Fruit fly (Drosophila melanogaster) whole organism, pupa: Measurements from ENCODE around the gene tai.

Experiments
- CG10348 ChIP-seq: fragments of 200-800 bp; sonication (Bioruptor generic); IDR thresholded peaks from 2 replicates; pipeline ENCODE4 v1.3.6; 2022; ENCODE audit warnings: missing biosample characterization, missing genetic modification characterization
- CG12605 ChIP-seq: fragments of 200-800 bp; sonication (Bioruptor generic); IDR thresholded peaks from 2 replicates; pipeline ENCODE4 v1.3.6; 2022; ENCODE audit warnings: missing biosample characterization, missing genetic modification characterization
- CG13204 ChIP-seq: fragments of 200-800 bp; sonication (Bioruptor generic); optimal IDR thresholded peaks from 2 replicates; lab custom pipeline; 2018; ENCODE audit warnings: missing biosample characterization, mild to moderate bottlenecking, missing genetic modification characterization, moderate library complexity
- CG14655 ChIP-seq: fragments of 200-800 bp; sonication (Bioruptor generic); optimal IDR thresholded peaks from 3 replicates; lab custom pipeline; 2017; ENCODE audit warnings: mild to moderate bottlenecking, missing biosample characterization, missing genetic modification reagents, missing genetic modification characterization
- CG15710 ChIP-seq: fragments of 200-800 bp; sonication (Bioruptor generic); optimal IDR thresholded peaks from 2 replicates; lab custom pipeline; 2018; ENCODE audit warnings: missing biosample characterization, mild to moderate bottlenecking, missing genetic modification characterization, moderate library complexity
- CG17806 ChIP-seq: fragments of 200-800 bp; sonication (Bioruptor generic); optimal IDR thresholded peaks from 2 replicates; lab custom pipeline; 2018; ENCODE audit warnings: missing biosample characterization, mild to moderate bottlenecking, missing genetic modification characterization, moderate library complexity
- CG32121 ChIP-seq: fragments of 200-800 bp; sonication (Bioruptor generic); IDR thresholded peaks from 2 replicates; pipeline ENCODE4 v1.3.6; 2022; ENCODE audit warnings: missing biosample characterization, missing genetic modification characterization
- CG34367 ChIP-seq: fragments of 200-800 bp; sonication (Bioruptor generic); optimal IDR thresholded peaks from 2 replicates; lab custom pipeline; 2018; ENCODE audit warnings: missing biosample characterization, mild to moderate bottlenecking, missing genetic modification characterization
- CG4496 ChIP-seq: fragments of 200-800 bp; sonication (Bioruptor generic); IDR thresholded peaks from 3 replicates; pipeline ENCODE4 v1.3.6; 2022; ENCODE audit warnings: missing biosample characterization, missing genetic modification characterization
- CG8159 ChIP-seq: fragments of 200-800 bp; sonication (Bioruptor generic); optimal IDR thresholded peaks from 3 replicates; lab custom pipeline; 2018; ENCODE audit warnings: missing biosample characterization, mild to moderate bottlenecking, missing genetic modification characterization, moderate library complexity
- CG8301 ChIP-seq: fragments of 200-800 bp; sonication (Bioruptor generic); optimal IDR thresholded peaks from 2 replicates; lab custom pipeline; 2018; ENCODE audit warnings: missing biosample characterization, mild to moderate bottlenecking, missing genetic modification characterization
- CG9948 ChIP-seq: fragments of 200-800 bp; sonication (Bioruptor generic); optimal IDR thresholded peaks from 2 replicates; lab custom pipeline; 2018; ENCODE audit warnings: missing biosample characterization, mild to moderate bottlenecking, missing genetic modification characterization, moderate library complexity
- D1 ChIP-seq: fragments of 200-800 bp; sonication (Bioruptor generic); optimal IDR thresholded peaks from 2 replicates; lab custom pipeline; 2018; ENCODE audit warnings: missing biosample characterization, mild to moderate bottlenecking, missing genetic modification characterization, moderate library complexity
- EcR ChIP-seq: fragments of 200-800 bp; sonication (Bioruptor generic); optimal IDR thresholded peaks from 3 replicates; lab custom pipeline; 2019; ENCODE audit warnings: missing biosample characterization, missing genetic modification characterization, mild to moderate bottlenecking, moderate library complexity, missing genetic modification reagents
- Ets98B ChIP-seq: fragments of 200-800 bp; sonication (Bioruptor generic); IDR thresholded peaks from 2 replicates; pipeline ENCODE4 v1.3.6; 2022; ENCODE audit warnings: missing biosample characterization, missing genetic modification characterization
- Pif1A ChIP-seq: fragments of 200-800 bp; sonication (Bioruptor generic); optimal IDR thresholded peaks from 3 replicates; lab custom pipeline; 2016; ENCODE audit warnings: missing biosample characterization, missing genetic modification characterization
- Pif1B ChIP-seq: fragments of 200-800 bp; sonication (Bioruptor generic); optimal IDR thresholded peaks from 3 replicates; lab custom pipeline; 2016; ENCODE audit warnings: missing biosample characterization, missing genetic modification characterization
- Snoo ChIP-seq: fragments of 200-800 bp; sonication (Bioruptor generic); optimal IDR thresholded peaks from 3 replicates; lab custom pipeline; 2017; ENCODE audit warnings: missing biosample characterization, mild to moderate bottlenecking, missing genetic modification characterization, inconsistent platforms
- fd96Ca ChIP-seq: fragments of 200-800 bp; sonication (Bioruptor generic); IDR thresholded peaks from 3 replicates; pipeline ENCODE4 v1.3.6; 2022; ENCODE audit warnings: missing biosample characterization, missing genetic modification characterization
- gl ChIP-seq: fragments of 200-800 bp; sonication (Bioruptor generic); optimal IDR thresholded peaks from 2 replicates; lab custom pipeline; 2018; ENCODE audit warnings: missing biosample characterization, mild to moderate bottlenecking, missing genetic modification characterization
- rn ChIP-seq: fragments of 200-800 bp; sonication (Bioruptor generic); IDR thresholded peaks from 2 replicates; pipeline ENCODE4 v1.3.6; 2022; ENCODE audit warnings: missing biosample characterization, missing genetic modification characterization

tai gene

DNA sequence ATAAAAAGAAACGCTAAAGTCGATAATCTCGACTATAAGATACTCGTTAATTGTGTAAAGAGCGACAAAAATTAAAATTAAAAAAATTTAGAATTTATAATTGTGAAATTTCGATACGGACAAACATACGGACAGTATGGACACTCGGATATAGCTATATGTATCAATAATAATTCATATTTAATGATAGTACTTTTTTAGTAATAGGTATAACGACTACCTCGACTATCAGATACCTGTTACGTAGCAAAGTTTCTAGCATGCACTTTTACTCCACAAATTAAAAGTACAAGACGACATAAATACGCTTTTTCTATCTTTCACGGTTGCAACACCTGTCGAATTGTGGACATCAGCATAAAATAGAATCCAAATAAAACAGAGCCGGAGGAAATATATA lies 6.3 kb downstream of the tai start:
- no peak for TF ChIP-seq CG9948
- no peak for TF ChIP-seq CG4496 (GFP tag; lab: Robert Waterston, UW)
- TF ChIP-seq fd96Ca = no peak
- no peak for TF ChIP-seq Pif1A
- no peak for TF ChIP-seq D1 (tag; lab: Kevin White, UChicago)
- TF ChIP-seq CG8301 (tag; lab: Kevin White, UChicago) = no peak
- no peak for TF ChIP-seq CG12605 (GFP tag; lab: Robert Waterston, UW)
- no peak for TF ChIP-seq Pif1B (GFP tag; lab: Kevin White, UChicago)
- TF ChIP-seq CG17806 (tag; lab: Kevin White, UChicago) = no peak
- TF ChIP-seq gl (tag; lab: Kevin White, UChicago) = no peak
- no peak for TF ChIP-seq CG14655 (GFP tag; lab: Kevin White, UChicago)
- no peak for TF ChIP-seq CG34367 (tag; lab: Kevin White, UChicago)
- no peak for TF ChIP-seq rn (GFP tag; lab: Robert Waterston, UW)
- TF ChIP-seq CG10348 (GFP tag; lab: Robert Waterston, UW) = no peak

dm6 chr2L:9173343-9173742 lies 6.8 kb downstream of the tai start:
- TF ChIP-seq CG15710 (tag; lab: Kevin White, UChicago) = no peak
- TF ChIP-seq Pif1A = no peak
- TF ChIP-seq CG4496 (GFP tag; lab: Robert Waterston, UW) = no peak
- TF ChIP-seq fd96Ca = no peak
- no peak for TF ChIP-seq CG10348 (GFP tag; lab: Robert Waterston, UW)
- no peak for TF ChIP-seq D1 (tag; lab: Kevin White, UChicago)
- TF ChIP-seq CG34367 (tag; lab: Kevin White, UChicago) = no peak
- no peak for TF ChIP-seq CG13204 (GFP tag; lab: Kevin White, UChicago)
- no peak for TF ChIP-seq CG12605 (GFP tag; lab: Robert Waterston, UW)
- TF ChIP-seq CG14655 (GFP tag; lab: Kevin White, UChicago) = no peak
- no peak for TF ChIP-seq CG8159 (tag; lab: Kevin White, UChicago)

dm6 chr2L:9173857-9174593 lies 7.4 kb downstream of the tai start:
- TF ChIP-seq CG14655 (GFP tag; lab: Kevin White, UChicago) (no peak), Ets98B (GFP tag; lab: Robert Waterston, UW) (peak; percentile 29; the same call in 1 of the 2 replicates), CG15710 (tag; lab: Kevin White, UChicago) (no peak), CG32121 (GFP tag; lab: Robert Waterston, UW) (peak; percentile 61), CG9948 (no peak), EcR (GFP tag; lab: Kevin White, UChicago) (no peak)
- TF ChIP-seq, all 21 proteins: peak for 2

DNA sequence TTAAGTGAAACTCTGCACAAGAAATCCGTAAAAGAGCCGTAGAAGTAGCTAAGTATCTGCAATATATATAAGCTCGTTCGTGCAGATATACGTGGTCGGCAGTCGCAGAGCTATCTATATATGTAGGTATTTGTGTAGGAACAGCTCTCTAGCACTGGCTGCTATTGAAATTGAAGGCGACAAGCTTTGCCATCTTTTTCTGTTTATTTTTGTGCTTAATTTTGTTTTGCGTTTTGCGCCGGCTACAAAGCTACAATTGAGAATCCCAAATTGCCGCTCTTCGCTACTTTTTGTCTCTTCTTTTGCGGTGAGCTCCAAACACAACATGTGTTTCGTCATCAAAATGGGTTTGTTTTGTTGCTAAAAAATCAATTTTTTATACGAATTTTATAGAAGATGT lies 8.6 kb downstream of the tai start:
- TF ChIP-seq gl (tag; lab: Kevin White, UChicago) (peak; percentile 83), fd96Ca (peak; percentile 97), CG8301 (tag; lab: Kevin White, UChicago) (peak; percentile 72), Pif1A (peak; percentile 77), CG32121 (GFP tag; lab: Robert Waterston, UW) (peak; percentile 98), CG17806 (tag; lab: Kevin White, UChicago) (peak; percentile 29), CG9948 (peak; percentile 22), Ets98B (GFP tag; lab: Robert Waterston, UW) (peak; percentile 98), CG4496 (GFP tag; lab: Robert Waterston, UW) (peak; percentile 95), CG12605 (GFP tag; lab: Robert Waterston, UW) (peak; percentile 99), Pif1B (GFP tag; lab: Kevin White, UChicago) (peak; percentile 85), D1 (tag; lab: Kevin White, UChicago) (no peak), CG8159 (tag; lab: Kevin White, UChicago) (peak; percentile 26), CG10348 (GFP tag; lab: Robert Waterston, UW) (no peak), CG13204 (GFP tag; lab: Kevin White, UChicago) (peak; percentile 70), rn (GFP tag; lab: Robert Waterston, UW) (no peak), CG15710 (tag; lab: Kevin White, UChicago) (peak; percentile 47), EcR (GFP tag; lab: Kevin White, UChicago) (no peak), Snoo (peak; percentile 37), CG34367 (tag; lab: Kevin White, UChicago) (peak; percentile 42), CG14655 (GFP tag; lab: Kevin White, UChicago) (peak; percentile 71)

- no peak for TF ChIP-seq D1 (tag; lab: Kevin White, UChicago)
- TF ChIP-seq rn (GFP tag; lab: Robert Waterston, UW) = no peak
- TF ChIP-seq fd96Ca = peak; percentile 89
- peak; percentile 84 for TF ChIP-seq EcR (GFP tag; lab: Kevin White, UChicago)
- TF ChIP-seq Ets98B (GFP tag; lab: Robert Waterston, UW) = peak; percentile 89
- TF ChIP-seq CG4496 (GFP tag; lab: Robert Waterston, UW) = peak; percentile 88
- TF ChIP-seq CG10348 (GFP tag; lab: Robert Waterston, UW) = no peak
- peak; percentile 89 for TF ChIP-seq CG12605 (GFP tag; lab: Robert Waterston, UW)
- peak; percentile 44 for TF ChIP-seq CG13204 (GFP tag; lab: Kevin White, UChicago)
- peak; percentile 30 for TF ChIP-seq CG8159 (tag; lab: Kevin White, UChicago)
- peak; percentile 66 for TF ChIP-seq Pif1B (GFP tag; lab: Kevin White, UChicago)
- TF ChIP-seq CG9948 = no peak
- TF ChIP-seq Snoo = peak; percentile 60
- TF ChIP-seq CG15710 (tag; lab: Kevin White, UChicago) = peak; percentile 35
- TF ChIP-seq CG17806 (tag; lab: Kevin White, UChicago) = peak; percentile 31
- peak; percentile 54 for TF ChIP-seq CG8301 (tag; lab: Kevin White, UChicago)
- peak; percentile 42 for TF ChIP-seq CG14655 (GFP tag; lab: Kevin White, UChicago)
- peak; percentile 92 for TF ChIP-seq CG32121 (GFP tag; lab: Robert Waterston, UW)
- peak; percentile 76 for TF ChIP-seq gl (tag; lab: Kevin White, UChicago)
- peak; percentile 59 for TF ChIP-seq Pif1A
- TF ChIP-seq CG34367 (tag; lab: Kevin White, UChicago) = peak; percentile 48
- TF ChIP-seq, all 21 proteins: peak for 17
Observed at dm6 chr2L:9176114-9176553, 9.6 kb downstream of the tai start.
